Worm (Caenorhabditis elegans) whole organism, early embryonic: Measurements from ENCODE around the gene ugt-63.

Source experiments
- ama-1 ChIP-seq: fragments of 150-350 bp; optimal IDR thresholded peaks from 2 replicates; lab custom pipeline; 2014
- hmbx-1 ChIP-seq: sonication (generic microtip); optimal IDR thresholded peaks from 2 replicates; lab custom pipeline; 2016; ENCODE audit warnings: mild to moderate bottlenecking, missing genetic modification characterization, missing compliant biosample characterization

- no peak for TF ChIP-seq ama-1 (lab: Kevin White, UChicago)
- no peak for TF ChIP-seq hmbx-1 (tag; lab: Kevin White, UChicago)
Measured at ce11 chrV:5110684-5111083, at the start of gene ugt-63.
